Worm (Caenorhabditis elegans) whole organism, young adult: ENCODE measurements around the gene D2096.13.

Experiments used
- B0336.3 ChIP-seq: fragments of 200-800 bp; sonication (Bioruptor generic); IDR thresholded peaks from 2 replicates; pipeline ENCODE4 v1.3.6; 2022; ENCODE audit warnings: missing genetic modification characterization, missing compliant biosample characterization
- C06A6.2 ChIP-seq: fragments of 200-800 bp; sonication (Bioruptor generic); conservative IDR thresholded peaks from 2 replicates; pipeline ENCODE4 v1.3.6; 2022; ENCODE audit warnings: missing genetic modification characterization, missing compliant biosample characterization
- C17E4.6 ChIP-seq: fragments of 200-800 bp; sonication (Bioruptor generic); IDR thresholded peaks from 2 replicates; pipeline ENCODE4 v1.3.6; 2022; ENCODE audit warnings: missing genetic modification reagents, missing genetic modification characterization, missing compliant biosample characterization
- F23B12.7 ChIP-seq: sonication (generic microtip); optimal IDR thresholded peaks from 2 replicates; lab custom pipeline; 2017; ENCODE audit warnings: missing genetic modification characterization, mild to moderate bottlenecking, missing compliant biosample characterization, antibody characterized with exemption, moderate library complexity; ENCODE audit not compliant: insufficient read depth
- F33H1.4 ChIP-seq: fragments of 200-800 bp; sonication (Bioruptor generic); IDR thresholded peaks from 2 replicates; pipeline ENCODE4 v1.3.6; 2022; ENCODE audit warnings: missing genetic modification reagents, missing genetic modification characterization, missing compliant biosample characterization
- F39B2.1 ChIP-seq: fragments of 200-800 bp; sonication (Bioruptor generic); IDR thresholded peaks from 2 replicates; pipeline ENCODE4 v1.3.6; 2022; ENCODE audit warnings: missing genetic modification reagents, missing genetic modification characterization, missing compliant biosample characterization
- F49E8.2 ChIP-seq: sonication (generic microtip); optimal IDR thresholded peaks from 3 replicates; lab custom pipeline; 2017; ENCODE audit warnings: missing genetic modification characterization, mild to moderate bottlenecking, missing compliant biosample characterization, antibody characterized with exemption, moderate library complexity; ENCODE audit not compliant: insufficient read depth
- F57A8.1 ChIP-seq: fragments of 200-800 bp; sonication (Bioruptor generic); optimal IDR thresholded peaks from 2 replicates; lab custom pipeline; 2018; ENCODE audit warnings: mild to moderate bottlenecking, missing genetic modification characterization, moderate library complexity, missing compliant biosample characterization
- T07F8.4 ChIP-seq: sonication (generic microtip); optimal IDR thresholded peaks from 2 replicates; lab custom pipeline; 2016; ENCODE audit warnings: mild to moderate bottlenecking, missing genetic modification characterization, moderate library complexity, missing compliant biosample characterization
- T26A5.8 ChIP-seq: sonication (generic microtip); optimal IDR thresholded peaks from 2 replicates; lab custom pipeline; 2016; ENCODE audit warnings: missing genetic modification characterization, missing compliant biosample characterization
- Y95B8A.8 ChIP-seq: fragments of 200-800 bp; sonication (Bioruptor generic); IDR thresholded peaks from 2 replicates; pipeline ENCODE4 v1.3.6; 2022; ENCODE audit warnings: missing genetic modification reagents, missing genetic modification characterization, missing compliant biosample characterization
- ZK185.1 ChIP-seq: sonication (generic microtip); optimal IDR thresholded peaks from 2 replicates; lab custom pipeline; 2016; ENCODE audit warnings: mild to moderate bottlenecking, missing genetic modification characterization, missing compliant biosample characterization; ENCODE audit not compliant: poor library complexity, severe bottlenecking
- attf-5 ChIP-seq: fragments of 200-800 bp; sonication (Bioruptor generic); optimal IDR thresholded peaks from 2 replicates; lab custom pipeline; 2018; ENCODE audit warnings: mild to moderate bottlenecking, missing genetic modification characterization, missing compliant biosample characterization
- ccch-3 ChIP-seq: fragments of 200-800 bp; sonication (Bioruptor generic); optimal IDR thresholded peaks from 2 replicates; lab custom pipeline; 2018; ENCODE audit warnings: mild to moderate bottlenecking, missing genetic modification characterization, missing compliant biosample characterization
- ceh-27 ChIP-seq: fragments of 200-800 bp; sonication (Bioruptor generic); optimal IDR thresholded peaks from 2 replicates; lab custom pipeline; 2018; ENCODE audit warnings: mild to moderate bottlenecking, missing genetic modification characterization, moderate library complexity, missing compliant biosample characterization
- ceh-40 ChIP-seq: fragments of 200-800 bp; sonication (Bioruptor generic); IDR thresholded peaks from 2 replicates; pipeline ENCODE4 v1.3.6; 2022; ENCODE audit warnings: missing genetic modification characterization, missing compliant biosample characterization
- ceh-79 ChIP-seq: sonication (generic microtip); optimal IDR thresholded peaks from 2 replicates; lab custom pipeline; 2017; ENCODE audit warnings: mild to moderate bottlenecking, missing genetic modification characterization, missing compliant biosample characterization
- die-1 ChIP-seq: sonication (generic microtip); optimal IDR thresholded peaks from 2 replicates; lab custom pipeline; 2016; ENCODE audit warnings: missing genotype, mild to moderate bottlenecking, missing genetic modification characterization, missing compliant biosample characterization
- dpl-1 ChIP-seq: fragments of 150-350 bp; optimal IDR thresholded peaks from 2 replicates; lab custom pipeline; 2014; ENCODE audit warnings: missing biosample characterization, missing genetic modification reagents, missing genetic modification characterization
- egl-44 ChIP-seq: fragments of 200-800 bp; sonication (Bioruptor generic); IDR thresholded peaks from 2 replicates; pipeline ENCODE4 v1.3.6; 2022; ENCODE audit warnings: missing genetic modification reagents, missing genetic modification characterization, missing compliant biosample characterization
- ekl-4 ChIP-seq: fragments of 200-800 bp; sonication (Bioruptor generic); IDR thresholded peaks from 2 replicates; pipeline ENCODE4 v1.3.6; 2022; ENCODE audit warnings: missing genetic modification reagents, missing genetic modification characterization, missing compliant biosample characterization
- fkh-3 ChIP-seq: sonication (generic microtip); optimal IDR thresholded peaks from 2 replicates; lab custom pipeline; 2016; ENCODE audit warnings: mild to moderate bottlenecking, missing genetic modification characterization, missing compliant biosample characterization
- gei-17 ChIP-seq: fragments of 200-800 bp; sonication (Bioruptor generic); optimal IDR thresholded peaks from 2 replicates; lab custom pipeline; 2018; ENCODE audit warnings: mild to moderate bottlenecking, missing genetic modification characterization, missing compliant biosample characterization
- hlh-26 ChIP-seq: fragments of 200-800 bp; sonication (Bioruptor generic); conservative IDR thresholded peaks from 2 replicates; pipeline ENCODE4 v1.3.6; 2022; ENCODE audit warnings: missing genetic modification reagents, missing genetic modification characterization, missing compliant biosample characterization
- hsf-1 ChIP-seq: fragments of 200-800 bp; sonication (Bioruptor generic); IDR thresholded peaks from 2 replicates; pipeline ENCODE4 v1.3.6; 2022; ENCODE audit warnings: missing genetic modification reagents, missing genetic modification characterization, missing compliant biosample characterization
- let-526 ChIP-seq: fragments of 200-800 bp; sonication (Bioruptor generic); IDR thresholded peaks from 2 replicates; pipeline ENCODE4 v1.3.6; 2022; ENCODE audit warnings: missing genetic modification reagents, missing genetic modification characterization, missing compliant biosample characterization
- madf-3 ChIP-seq: fragments of 200-800 bp; sonication (Bioruptor generic); IDR thresholded peaks from 2 replicates; pipeline ENCODE4 v1.3.6; 2022; ENCODE audit warnings: missing genetic modification reagents, missing genetic modification characterization, missing compliant biosample characterization
- madf-6 ChIP-seq: fragments of 200-800 bp; sonication (Bioruptor generic); IDR thresholded peaks from 2 replicates; pipeline ENCODE4 v1.3.6; 2022; ENCODE audit warnings: missing genetic modification reagents, missing genetic modification characterization, missing compliant biosample characterization
- madf-8 ChIP-seq: fragments of 200-800 bp; sonication (Bioruptor generic); conservative IDR thresholded peaks from 2 replicates; pipeline ENCODE4 v1.3.6; 2022; ENCODE audit warnings: missing genetic modification reagents, missing genetic modification characterization, missing compliant biosample characterization
- mxl-1 ChIP-seq: sonication (generic microtip); optimal IDR thresholded peaks from 2 replicates; lab custom pipeline; 2016; ENCODE audit warnings: missing genetic modification characterization, missing compliant biosample characterization
- nfya-1 ChIP-seq: sonication (generic microtip); optimal IDR thresholded peaks from 2 replicates; lab custom pipeline; 2017; ENCODE audit warnings: antibody characterized with exemption, missing compliant biosample characterization, missing genetic modification characterization, borderline replicate concordance; ENCODE audit not compliant: insufficient read depth
- nfya-2 ChIP-seq: fragments of 200-800 bp; sonication (Bioruptor generic); IDR thresholded peaks from 2 replicates; pipeline ENCODE4 v1.3.6; 2022; ENCODE audit warnings: missing genetic modification reagents, missing genetic modification characterization, missing compliant biosample characterization
- nhr-80 ChIP-seq: sonication (generic microtip); optimal IDR thresholded peaks from 2 replicates; lab custom pipeline; 2016; ENCODE audit warnings: missing genetic modification characterization, missing compliant biosample characterization
- rcor-1 ChIP-seq: fragments of 200-800 bp; sonication (Bioruptor generic); IDR thresholded peaks from 2 replicates; pipeline ENCODE4 v1.3.6; 2022; ENCODE audit warnings: missing genetic modification reagents, missing genetic modification characterization, missing compliant biosample characterization
- repo-1 ChIP-seq: sonication (generic microtip); optimal IDR thresholded peaks from 2 replicates; lab custom pipeline; 2017; ENCODE audit warnings: mild to moderate bottlenecking, missing genetic modification characterization, missing compliant biosample characterization
- rpc-1 ChIP-seq, 2 experiments: fragments of 150-350 bp in 1 of 2; sonication (generic microtip) in 1 of 2; optimal IDR thresholded peaks; 2 replicates each; lab custom pipeline; 2014 to 2018; ENCODE audit warnings: missing biosample characterization in 1 of 2, missing genetic modification characterization in 1 of 2, missing genetic modification reagents in 1 of 2, missing genotype in 1 of 2
- sdz-38 ChIP-seq: sonication (generic microtip); optimal IDR thresholded peaks from 2 replicates; lab custom pipeline; 2016; ENCODE audit warnings: missing genotype, missing genetic modification characterization, missing compliant biosample characterization
- sea-2 ChIP-seq: fragments of 200-800 bp; sonication (Bioruptor generic); IDR thresholded peaks from 2 replicates; pipeline ENCODE4 v1.3.6; 2022; ENCODE audit warnings: missing genetic modification characterization, missing compliant biosample characterization
- snpc-1.1 ChIP-seq: sonication (generic microtip); optimal IDR thresholded peaks from 2 replicates; lab custom pipeline; 2017; ENCODE audit warnings: missing genetic modification characterization, mild to moderate bottlenecking, missing compliant biosample characterization, antibody characterized with exemption, moderate library complexity, missing genotype, missing genetic modification reagents; ENCODE audit not compliant: insufficient read depth
- snpc-1.3 ChIP-seq: sonication (generic microtip); optimal IDR thresholded peaks from 2 replicates; lab custom pipeline; 2017; ENCODE audit warnings: missing genetic modification characterization, mild to moderate bottlenecking, missing compliant biosample characterization, antibody characterized with exemption, moderate library complexity, missing genotype, missing genetic modification reagents; ENCODE audit not compliant: insufficient read depth
- somi-1 ChIP-seq: fragments of 200-800 bp; sonication (Bioruptor generic); optimal IDR thresholded peaks from 2 replicates; lab custom pipeline; 2018; ENCODE audit warnings: mild to moderate bottlenecking, missing genetic modification characterization, missing compliant biosample characterization
- tbp1 ChIP-seq: fragments of 200-800 bp; sonication (Bioruptor generic); optimal IDR thresholded peaks from 2 replicates; lab custom pipeline; 2018; ENCODE audit warnings: mild to moderate bottlenecking, missing genetic modification characterization, missing compliant biosample characterization
- tlf-1 ChIP-seq: fragments of 200-800 bp; sonication (Bioruptor generic); optimal IDR thresholded peaks from 2 replicates; lab custom pipeline; 2018; ENCODE audit warnings: mild to moderate bottlenecking, missing genetic modification characterization, missing compliant biosample characterization
- unc-62 ChIP-seq: fragments of 150-350 bp; optimal IDR thresholded peaks from 2 replicates; lab custom pipeline; 2014; ENCODE audit warnings: missing biosample characterization, missing genetic modification reagents, missing genetic modification characterization
- xnd-1 ChIP-seq: sonication (generic microtip); optimal IDR thresholded peaks from 2 replicates; lab custom pipeline; 2016; ENCODE audit warnings: missing genotype, missing genetic modification reagents, missing genetic modification characterization, missing compliant biosample characterization
- ztf-18 ChIP-seq: sonication (generic microtip); optimal IDR thresholded peaks from 2 replicates; lab custom pipeline; 2016; ENCODE audit warnings: missing genotype, mild to moderate bottlenecking, missing genetic modification characterization, missing compliant biosample characterization
- ztf-28 ChIP-seq: fragments of 200-800 bp; sonication (Bioruptor generic); IDR thresholded peaks from 2 replicates; pipeline ENCODE4 v1.3.6; 2022; ENCODE audit warnings: missing genetic modification reagents, missing genetic modification characterization, missing compliant biosample characterization
- ztf-6 ChIP-seq: fragments of 200-800 bp; sonication (Bioruptor generic); IDR thresholded peaks from 2 replicates; pipeline ENCODE4 v1.3.6; 2022; ENCODE audit warnings: missing genetic modification reagents, missing genetic modification characterization, missing compliant biosample characterization

Gene D2096.13

ce11 chrIV:8375381-8375780, 17.0 kb upstream of the D2096.13 start (continued):
- TF ChIP-seq ekl-4 (GFP tag; lab: Robert Waterston, UW) = peak; percentile 66
- no peak for TF ChIP-seq F57A8.1 (GFP tag; lab: Kevin White, UChicago)
- peak; percentile 83 for TF ChIP-seq B0336.3 (GFP tag; lab: Robert Waterston, UW)
- TF ChIP-seq Y95B8A.8 = peak; percentile 80
- no peak for TF ChIP-seq ztf-28 (GFP tag; lab: Robert Waterston, UW)
- peak; percentile 55 for TF ChIP-seq somi-1 (GFP tag; lab: Kevin White, UChicago)
- TF ChIP-seq sdz-38 (tag; lab: Kevin White, UChicago) = no peak
- TF ChIP-seq madf-3 (GFP tag; lab: Robert Waterston, UW) = no peak
- TF ChIP-seq tbp1 (GFP tag; lab: Kevin White, UChicago) = peak; percentile 89
- peak; percentile 24 for TF ChIP-seq tlf-1 (GFP tag; lab: Kevin White, UChicago)
- TF ChIP-seq sea-2 (GFP tag; lab: Robert Waterston, UW) = no peak
- peak; percentile 76 for TF ChIP-seq mxl-1 (tag; lab: Kevin White, UChicago)
- peak; percentile 50 for TF ChIP-seq ccch-3
- TF ChIP-seq die-1 = peak; percentile 90
- TF ChIP-seq ztf-6 (GFP tag; lab: Robert Waterston, UW) = 0 out of 2 replicates have a peak, but pooled peaks have one; percentile 48
- TF ChIP-seq F49E8.2 (tag; lab: Kevin White, UChicago) = peak; percentile 57
- TF ChIP-seq F39B2.1 = no peak
- TF ChIP-seq T26A5.8 (tag; lab: Kevin White, UChicago) = no peak
- TF ChIP-seq attf-5 (GFP tag; lab: Kevin White, UChicago) = peak; percentile 49
- peak; percentile 56 for TF ChIP-seq ceh-79 (tag; lab: Kevin White, UChicago)
- TF ChIP-seq nfya-2 (GFP tag; lab: Robert Waterston, UW) = no peak
- peak; percentile 46 for TF ChIP-seq snpc-1.1 (tag; lab: Kevin White, UChicago)
- TF ChIP-seq let-526 (GFP tag; lab: Robert Waterston, UW) = no peak
- TF ChIP-seq madf-8 = 0 out of 2 replicates have a peak, but pooled peaks have one; percentile 25
- peak; percentile 70 for TF ChIP-seq ceh-27 (GFP tag; lab: Kevin White, UChicago)
- TF ChIP-seq unc-62 (GFP tag; lab: Kevin White, UChicago) = no peak
- TF ChIP-seq repo-1 (tag; lab: Kevin White, UChicago) = peak; percentile 73
- TF ChIP-seq nhr-80 (tag; lab: Kevin White, UChicago) = peak; percentile 60
- TF ChIP-seq egl-44 (GFP tag; lab: Robert Waterston, UW) = peak; percentile 67; the same call in 1 of the 2 replicates
- TF ChIP-seq snpc-1.3 = peak; percentile 84
- TF ChIP-seq gei-17 (GFP tag; lab: Kevin White, UChicago) = no peak
- TF ChIP-seq T07F8.4 (tag; lab: Kevin White, UChicago) = peak; percentile 76
- peak; percentile 58; the same call in 1 of the 2 replicates for TF ChIP-seq madf-6 (GFP tag; lab: Robert Waterston, UW)
- TF ChIP-seq ztf-18 (tag; lab: Kevin White, UChicago) = peak; percentile 72
- no peak for TF ChIP-seq fkh-3 (tag; lab: Kevin White, UChicago)
- TF ChIP-seq C06A6.2 (GFP tag; lab: Robert Waterston, UW) = no peak
- peak; percentile 71 for TF ChIP-seq rcor-1
- TF ChIP-seq rpc-1 (optimal IDR thresholded peaks at IDR 0.05; lab: Kevin White, UChicago) = peak; percentile 87
- TF ChIP-seq rpc-1 (tag; optimal IDR thresholded peaks at IDR 0.05; lab: Kevin White, UChicago) = peak; percentile 86
- TF ChIP-seq F23B12.7 (tag; lab: Kevin White, UChicago) = peak; percentile 31
- TF ChIP-seq dpl-1 = no peak
- peak; percentile 43; the same call in 1 of the 2 replicates for TF ChIP-seq C17E4.6
- no peak for TF ChIP-seq ceh-40
- TF ChIP-seq ZK185.1 (tag; lab: Kevin White, UChicago) = peak; percentile 85
- no peak for TF ChIP-seq hsf-1 (GFP tag; lab: Robert Waterston, UW)
- no peak for TF ChIP-seq nfya-1 (tag; lab: Kevin White, UChicago)
- no peak for TF ChIP-seq xnd-1
- peak; percentile 59 for TF ChIP-seq F33H1.4
- TF ChIP-seq hlh-26 (GFP tag; lab: Robert Waterston, UW) = no peak
